Fruit fly (Drosophila melanogaster) whole organism, embryonic: ENCODE measurements around the gene CG34436.

ENCODE experiments used
- Atf6 ChIP-seq: fragments of 200-800 bp; sonication (Bioruptor generic); IDR thresholded peaks from 2 replicates; pipeline ENCODE4 v1.3.6; 2022; ENCODE audit warnings: missing biosample characterization, missing genetic modification characterization
- CG11093 ChIP-seq: fragments of 200-800 bp; sonication (Bioruptor generic); IDR thresholded peaks from 3 replicates; pipeline ENCODE4 v1.3.6; 2022; ENCODE audit warnings: missing biosample characterization, missing genetic modification characterization
- CG12071 ChIP-seq: fragments of 200-800 bp; sonication (Bioruptor generic); optimal IDR thresholded peaks from 3 replicates; lab custom pipeline; 2018; ENCODE audit warnings: missing biosample characterization, mild to moderate bottlenecking, missing genetic modification characterization
- CG14014 ChIP-seq: fragments of 200-800 bp; sonication (Bioruptor generic); IDR thresholded peaks from 2 replicates; pipeline ENCODE4 v1.3.6; 2022; ENCODE audit warnings: missing biosample characterization, missing genetic modification characterization
- CG17328 ChIP-seq: fragments of 200-800 bp; sonication (Bioruptor generic); IDR thresholded peaks from 2 replicates; pipeline ENCODE4 v1.3.6; 2022; ENCODE audit warnings: missing biosample characterization, missing genetic modification characterization
- CG17802 ChIP-seq: fragments of 200-800 bp; sonication (Bioruptor generic); optimal IDR thresholded peaks from 2 replicates; lab custom pipeline; 2018; ENCODE audit warnings: missing biosample characterization, mild to moderate bottlenecking, missing genetic modification characterization, moderate library complexity
- CG18599 ChIP-seq: fragments of 200-800 bp; sonication (Bioruptor generic); optimal IDR thresholded peaks from 3 replicates; lab custom pipeline; 2017; ENCODE audit warnings: missing biosample characterization, missing genetic modification characterization, mild to moderate bottlenecking, moderate library complexity, missing genetic modification reagents
- CG30403 ChIP-seq: fragments of 200-800 bp; sonication (Bioruptor generic); optimal IDR thresholded peaks from 3 replicates; lab custom pipeline; 2016; ENCODE audit warnings: missing biosample characterization, missing genetic modification characterization
- CG31441 ChIP-seq: fragments of 200-800 bp; sonication (Bioruptor generic); IDR thresholded peaks from 2 replicates; pipeline ENCODE4 v1.3.6; 2022; ENCODE audit warnings: missing biosample characterization, missing genetic modification characterization
- CG32532 ChIP-seq: fragments of 200-800 bp; sonication (Bioruptor generic); IDR thresholded peaks from 2 replicates; pipeline ENCODE4 v1.3.6; 2022; ENCODE audit warnings: missing biosample characterization, missing genetic modification characterization
- CG4854 ChIP-seq: fragments of 200-800 bp; sonication (Bioruptor generic); optimal IDR thresholded peaks from 2 replicates; lab custom pipeline; 2016; ENCODE audit warnings: missing biosample characterization, missing genetic modification characterization, inconsistent platforms
- CG7372 ChIP-seq: fragments of 200-800 bp; sonication (Bioruptor generic); IDR thresholded peaks from 2 replicates; pipeline ENCODE4 v1.3.6; 2022; ENCODE audit warnings: missing biosample characterization, missing genetic modification characterization
- CG7839 ChIP-seq: fragments of 200-800 bp; sonication (Bioruptor generic); optimal IDR thresholded peaks from 3 replicates; lab custom pipeline; 2018; ENCODE audit warnings: missing biosample characterization, mild to moderate bottlenecking, missing genetic modification characterization, moderate library complexity
- CG9876 ChIP-seq: fragments of 200-800 bp; sonication (Bioruptor generic); optimal IDR thresholded peaks from 2 replicates; lab custom pipeline; 2016; ENCODE audit warnings: missing biosample characterization, missing genetic modification characterization
- Dad ChIP-seq: fragments of 200-800 bp; sonication (Bioruptor generic); optimal IDR thresholded peaks from 3 replicates; lab custom pipeline; 2016; ENCODE audit warnings: missing biosample characterization, missing genetic modification characterization
- E2f1 ChIP-seq: fragments of 200-800 bp; sonication (Bioruptor generic); IDR thresholded peaks from 2 replicates; pipeline ENCODE4 v1.3.6; 2022; ENCODE audit warnings: missing biosample characterization, missing genetic modification characterization
- Eip74EF ChIP-seq, 2 experiments: fragments of 200-800 bp in 1 of 2; fragments of >200 bp in 1 of 2; sonication (Bioruptor generic) in 1 of 2; optimal IDR thresholded peaks; 2 replicates each; lab custom pipeline; 2017 to 2019; ENCODE audit warnings: missing biosample characterization in 2 of 2, missing genetic modification characterization in 2 of 2, mild to moderate bottlenecking in 1 of 2, moderate library complexity in 1 of 2
- Elba2 ChIP-seq: fragments of 200-800 bp; sonication (Bioruptor generic); optimal IDR thresholded peaks from 3 replicates; lab custom pipeline; 2016; ENCODE audit warnings: missing biosample characterization, missing genetic modification characterization
- Ets65A ChIP-seq: fragments of 200-800 bp; sonication (Bioruptor generic); peaks from one replicate; lab custom pipeline; 2016; ENCODE audit warnings: missing biosample characterization, missing genetic modification characterization
- Hsf ChIP-seq: fragments of 200-800 bp; sonication (Bioruptor generic); optimal IDR thresholded peaks from 3 replicates; lab custom pipeline; 2016; ENCODE audit warnings: missing biosample characterization, missing genetic modification characterization
- Lim3 ChIP-seq: fragments of 200-800 bp; sonication (Bioruptor generic); IDR thresholded peaks from 2 replicates; pipeline ENCODE4 v1.3.6; 2022; ENCODE audit warnings: missing biosample characterization, missing genetic modification characterization
- Med ChIP-seq: fragments of 200-800 bp; sonication (Bioruptor generic); peaks from one replicate; lab custom pipeline; 2016; ENCODE audit warnings: missing biosample characterization, missing genetic modification characterization, mild to moderate bottlenecking, inconsistent platforms, moderate library complexity
- Nf-YA ChIP-seq: fragments of 200-800 bp; sonication (Bioruptor generic); IDR thresholded peaks from 2 replicates; pipeline ENCODE4 v1.3.6; 2022; ENCODE audit warnings: missing biosample characterization, missing genetic modification characterization
- Oaz ChIP-seq: fragments of 200-800 bp; sonication (Bioruptor generic); IDR thresholded peaks from 2 replicates; pipeline ENCODE4 v1.3.6; 2022; ENCODE audit warnings: missing biosample characterization, missing genetic modification characterization
- Opbp ChIP-seq: fragments of 200-800 bp; sonication (Bioruptor generic); IDR thresholded peaks from 3 replicates; pipeline ENCODE4 v1.3.6; 2022; ENCODE audit warnings: missing biosample characterization, missing genetic modification characterization; ENCODE audit not compliant: partially characterized antibody
- PHDP ChIP-seq: fragments of 200-800 bp; sonication (Bioruptor generic); optimal IDR thresholded peaks from 3 replicates; lab custom pipeline; 2018; ENCODE audit warnings: missing biosample characterization, mild to moderate bottlenecking, missing genetic modification characterization, moderate library complexity
- Sox102F ChIP-seq: fragments of 200-800 bp; sonication (Bioruptor generic); optimal IDR thresholded peaks from 2 replicates; lab custom pipeline; 2018; ENCODE audit warnings: missing biosample characterization, mild to moderate bottlenecking, missing genetic modification characterization, moderate library complexity
- Xrp1 ChIP-seq: fragments of 200-800 bp; sonication (Bioruptor generic); IDR thresholded peaks from 2 replicates; pipeline ENCODE4 v1.3.6; 2022; ENCODE audit warnings: missing biosample characterization, missing genetic modification characterization
- ap ChIP-seq: fragments of 200-800 bp; sonication (Bioruptor generic); IDR thresholded peaks from 2 replicates; pipeline ENCODE4 v1.3.6; 2022; ENCODE audit warnings: missing biosample characterization, missing genetic modification characterization
- ato ChIP-seq: fragments of 200-800 bp; sonication (Bioruptor generic); IDR thresholded peaks from 2 replicates; pipeline ENCODE4 v1.3.6; 2022; ENCODE audit warnings: missing biosample characterization, missing genetic modification characterization; ENCODE audit not compliant: partially characterized antibody
- btn ChIP-seq: fragments of 200-800 bp; sonication (Bioruptor generic); optimal IDR thresholded peaks from 2 replicates; lab custom pipeline; 2016; ENCODE audit warnings: missing biosample characterization, missing genetic modification characterization
- caup ChIP-seq: fragments of 200-800 bp; sonication (Bioruptor generic); optimal IDR thresholded peaks from 3 replicates; lab custom pipeline; 2017; ENCODE audit warnings: missing biosample characterization, mild to moderate bottlenecking, missing genetic modification characterization, moderate library complexity; ENCODE audit not compliant: severe bottlenecking
- cwo ChIP-seq: fragments of 200-800 bp; sonication (Bioruptor generic); optimal IDR thresholded peaks from 3 replicates; lab custom pipeline; 2017; ENCODE audit warnings: missing biosample characterization, missing genetic modification characterization, mild to moderate bottlenecking, moderate library complexity, missing genetic modification reagents
- da ChIP-seq: fragments of 200-800 bp; sonication (Bioruptor generic); optimal IDR thresholded peaks from 2 replicates; lab custom pipeline; 2016; ENCODE audit warnings: missing biosample characterization, missing genetic modification characterization
- dan ChIP-seq: fragments of 200-800 bp; sonication (Bioruptor generic); IDR thresholded peaks from 2 replicates; pipeline ENCODE4 v1.3.6; 2022; ENCODE audit warnings: missing biosample characterization, missing genetic modification characterization
- dysf ChIP-seq: fragments of 200-800 bp; sonication (Bioruptor generic); IDR thresholded peaks from 3 replicates; pipeline ENCODE4 v1.3.6; 2022; ENCODE audit warnings: missing biosample characterization, missing genetic modification characterization
- eyg ChIP-seq: fragments of 200-800 bp; sonication (Bioruptor generic); optimal IDR thresholded peaks from 3 replicates; lab custom pipeline; 2016; ENCODE audit warnings: missing biosample characterization, missing genetic modification characterization
- fd3F ChIP-seq: fragments of 200-800 bp; sonication (Bioruptor generic); optimal IDR thresholded peaks from 2 replicates; lab custom pipeline; 2018; ENCODE audit warnings: missing biosample characterization, mild to moderate bottlenecking, missing genetic modification characterization, moderate library complexity
- grn ChIP-seq: fragments of 200-800 bp; sonication (Bioruptor generic); optimal IDR thresholded peaks from 3 replicates; lab custom pipeline; 2017; ENCODE audit warnings: missing biosample characterization, missing genetic modification characterization
- lab ChIP-seq: fragments of 200-800 bp; sonication (Bioruptor generic); optimal IDR thresholded peaks from 3 replicates; lab custom pipeline; 2017; ENCODE audit warnings: missing biosample characterization, missing genetic modification characterization, mild to moderate bottlenecking, moderate library complexity, missing genetic modification reagents
- lola ChIP-seq, 3 experiments: fragments of >200 bp in 2 of 3; fragments of 200-800 bp in 1 of 3; sonication (Bioruptor generic) in 1 of 3; optimal IDR thresholded peaks; 2 replicates each; lab custom pipeline; 2017 to 2019; ENCODE audit warnings: missing biosample characterization in 3 of 3, missing genetic modification characterization in 3 of 3, mild to moderate bottlenecking in 1 of 3, moderate library complexity in 1 of 3
- prd ChIP-seq, 3 experiments: fragments of >200 bp in 2 of 3; fragments of 200-800 bp in 1 of 3; sonication (Bioruptor generic) in 1 of 3; optimal IDR thresholded peaks in 2 of 3; IDR thresholded peaks in 1 of 3; 2 replicates in 2 of 3; 3 replicates in 1 of 3; pipeline versions ENCODE4 v1.3.6 to Lab custom; 2017 to 2022; ENCODE audit warnings: missing biosample characterization in 1 of 3, missing genetic modification characterization in 1 of 3
- row ChIP-seq: fragments of 200-800 bp; sonication (Bioruptor generic); IDR thresholded peaks from 3 replicates; pipeline ENCODE4 v1.3.6; 2022; ENCODE audit warnings: missing biosample characterization, missing genetic modification characterization
- sob ChIP-seq: fragments of 200-800 bp; sonication (Bioruptor generic); IDR thresholded peaks from 2 replicates; pipeline ENCODE4 v1.3.6; 2022; ENCODE audit warnings: missing biosample characterization, missing genetic modification characterization
- sr ChIP-seq: fragments of 200-800 bp; sonication (Bioruptor generic); IDR thresholded peaks from 3 replicates; pipeline ENCODE4 v1.3.6; 2022; ENCODE audit warnings: missing biosample characterization, missing genetic modification characterization
- wek ChIP-seq: fragments of 200-800 bp; sonication (Bioruptor generic); optimal IDR thresholded peaks from 3 replicates; lab custom pipeline; 2018; ENCODE audit warnings: missing biosample characterization, mild to moderate bottlenecking, missing genetic modification characterization, moderate library complexity

The CG34436 gene

DNA sequence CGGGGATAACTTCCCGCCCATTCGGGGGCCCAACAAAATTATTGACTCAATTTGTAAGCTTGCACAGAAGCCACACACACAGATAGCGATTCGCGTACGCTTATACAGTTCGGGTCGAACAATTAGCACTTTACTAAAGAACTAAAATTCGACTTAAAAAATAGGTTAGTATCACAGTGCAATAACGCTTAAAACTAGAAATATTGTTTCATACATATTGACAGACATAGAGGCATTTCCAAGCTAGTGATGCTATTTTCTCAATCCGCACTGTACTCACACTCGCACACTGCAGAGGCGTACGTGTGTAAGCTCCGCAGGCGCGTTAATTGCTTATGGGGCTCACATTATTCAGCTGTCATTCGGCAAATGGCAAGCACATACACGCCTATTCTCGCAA is 15.1 kb downstream of the CG34436 start (continued):
- TF ChIP-seq CG14014 (GFP tag; lab: Robert Waterston, UW) (0 out of 2 replicates have a peak, but pooled peaks have one; percentile 15), Atf6 (GFP tag; lab: Robert Waterston, UW) (peak; percentile 50; the same call in 1 of the 2 replicates), ato (GFP tag; lab: Robert Waterston, UW) (no peak), CG32532 (peak; percentile 52; the same call in 1 of the 2 replicates), cwo (GFP tag; lab: Kevin White, UChicago) (peak; percentile 44), CG7839 (peak; percentile 47), Ets65A (GFP tag; lab: Kevin White, UChicago) (peak; percentile 77), Hsf (GFP tag; lab: Kevin White, UChicago) (peak; percentile 15)

DNA sequence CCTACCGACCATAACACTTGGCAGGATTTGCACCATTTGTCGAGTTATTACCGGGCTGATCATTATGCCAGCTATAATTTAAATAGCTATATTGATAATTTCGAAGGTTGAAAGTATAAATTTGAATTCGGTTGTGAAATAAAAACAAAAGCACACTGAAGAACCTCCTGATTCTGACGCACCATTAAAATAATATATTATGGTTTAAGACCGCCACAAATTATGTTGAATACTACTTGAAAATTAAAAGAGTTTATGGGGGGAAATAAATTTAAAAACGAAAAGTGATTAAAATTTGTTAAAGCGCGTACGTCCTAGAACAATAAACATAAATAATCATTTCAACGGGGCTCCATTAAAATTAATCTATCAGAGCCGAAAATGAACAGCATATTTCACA is 22.1 kb downstream of the CG34436 start, which contains the start of gene CG12516:
CG12516 (minus strand) TSS at position 101 of the 400 bp plus-strand sequence.
- TF ChIP-seq CG4854 (GFP tag; lab: Kevin White, UChicago): no peak

DNA sequence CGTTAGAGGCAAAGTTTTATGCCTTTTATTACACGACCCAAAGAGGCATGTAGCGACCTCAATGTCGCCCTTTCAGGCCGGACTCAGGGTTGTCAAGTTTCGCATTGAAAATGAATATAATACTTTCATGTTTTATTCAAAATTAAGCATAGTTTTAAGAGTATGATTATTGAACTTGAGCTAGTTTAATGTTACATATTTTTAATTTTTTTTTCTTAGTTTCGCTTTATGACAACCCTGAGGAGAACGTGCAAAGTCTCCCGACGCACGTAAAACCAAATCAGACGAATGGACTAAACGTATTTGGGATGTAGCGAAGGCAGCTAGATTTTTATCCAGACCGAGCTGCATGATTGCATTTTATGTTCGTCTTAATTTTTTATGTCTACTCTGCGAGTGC is 23.6 kb downstream of the CG34436 start:
- no peak for TF ChIP-seq CG7372 (GFP tag; lab: Robert Waterston, UW)
- TF ChIP-seq grn: no peak
- TF ChIP-seq dan: no peak
- 0 out of 2 replicates have a peak, but pooled peaks have one; percentile 12 for TF ChIP-seq sob (GFP tag; lab: Robert Waterston, UW)
- 0 out of 2 replicates have a peak, but pooled peaks have one; percentile 18 for TF ChIP-seq ap
- TF ChIP-seq E2f1: no peak
- no peak for TF ChIP-seq wek (GFP tag; lab: Kevin White, UChicago)
- 0 out of 2 replicates have a peak, but pooled peaks have one; percentile 21 for TF ChIP-seq CG31441 (GFP tag; lab: Robert Waterston, UW)
- TF ChIP-seq Opbp (GFP tag; lab: Robert Waterston, UW): no peak
- peak; percentile 66 for TF ChIP-seq Med (GFP tag; lab: Kevin White, UChicago)
- TF ChIP-seq Lim3: no peak
- no peak for TF ChIP-seq CG11093 (GFP tag; lab: Robert Waterston, UW)
- TF ChIP-seq Xrp1 (GFP tag; lab: Robert Waterston, UW): no peak; the same call in 1 of the 2 replicates
- TF ChIP-seq CG17802 (tag; lab: Kevin White, UChicago): no peak
- no peak for TF ChIP-seq Elba2
- TF ChIP-seq dysf (GFP tag; lab: Robert Waterston, UW): peak; percentile 16; the same call in 1 of the 3 replicates
- no peak for TF ChIP-seq lola (GFP tag; optimal IDR thresholded peaks at IDR 0.05; lab: Kevin White, UChicago)
- TF ChIP-seq PHDP (tag; lab: Kevin White, UChicago): peak; percentile 14
- TF ChIP-seq eyg (GFP tag; lab: Kevin White, UChicago): no peak
- no peak for TF ChIP-seq btn (GFP tag; lab: Kevin White, UChicago)
- TF ChIP-seq Nf-YA (GFP tag; lab: Robert Waterston, UW): peak; percentile 31; the same call in 1 of the 2 replicates
- TF ChIP-seq CG9876 (GFP tag; lab: Kevin White, UChicago): no peak
- TF ChIP-seq fd3F (GFP tag; lab: Kevin White, UChicago): no peak
- peak; percentile 49; the same call in 1 of the 2 replicates for TF ChIP-seq Oaz (GFP tag; lab: Robert Waterston, UW)
- TF ChIP-seq Eip74EF (GFP tag; optimal IDR thresholded peaks at IDR 0.05; lab: Kevin White, UChicago): no peak
- no peak for TF ChIP-seq caup (GFP tag; lab: Kevin White, UChicago)
- TF ChIP-seq sr (GFP tag; lab: Robert Waterston, UW): no peak
- peak; percentile 41 for TF ChIP-seq Sox102F (GFP tag; lab: Kevin White, UChicago)
- TF ChIP-seq row (GFP tag; lab: Robert Waterston, UW): peak; percentile 28; the same call in 1 of the 3 replicates
- TF ChIP-seq da (GFP tag; lab: Kevin White, UChicago): no peak
- TF ChIP-seq prd (optimal IDR thresholded peaks at IDR 0.05; lab: Kevin White, UChicago): no peak
- TF ChIP-seq prd (GFP tag; IDR thresholded peaks at IDR 0.05; lab: Robert Waterston, UW): peak; percentile 32; the same call in 2 of the 3 replicates
- peak; percentile 44 for TF ChIP-seq CG18599 (GFP tag; lab: Kevin White, UChicago)
- TF ChIP-seq Dad (GFP tag; lab: Kevin White, UChicago): no peak
- 0 out of 2 replicates have a peak, but pooled peaks have one; percentile 14 for TF ChIP-seq CG17328
- TF ChIP-seq CG30403 (GFP tag; lab: Kevin White, UChicago): peak; percentile 21
- TF ChIP-seq Ets65A (GFP tag; lab: Kevin White, UChicago): peak; percentile 86
- TF ChIP-seq CG12071 (GFP tag; lab: Kevin White, UChicago): no peak
- peak; percentile 17 for TF ChIP-seq lab (GFP tag; lab: Kevin White, UChicago)
